Fruit fly (Drosophila melanogaster) whole organism, embryonic: ENCODE results near the gene Pits.
A peak's percentile ranks its signal among the peaks of the same experiment; 100 is the strongest.

ENCODE experiments used
- Atf6 ChIP-seq: fragments of 200-800 bp; sonication (Bioruptor generic); IDR thresholded peaks from 2 replicates; pipeline ENCODE4 v1.3.6; 2022; ENCODE audit warnings: missing biosample characterization, missing genetic modification characterization
- Bgb ChIP-seq: fragments of 200-800 bp; sonication (Bioruptor generic); IDR thresholded peaks from 2 replicates; pipeline ENCODE4 v1.3.6; 2022; ENCODE audit warnings: missing biosample characterization, missing genetic modification characterization; ENCODE audit not compliant: partially characterized antibody
- Blimp-1 ChIP-seq: fragments of 200-800 bp; sonication (Bioruptor generic); optimal IDR thresholded peaks from 3 replicates; lab custom pipeline; 2018; ENCODE audit warnings: missing biosample characterization, missing genetic modification characterization, mild to moderate bottlenecking, moderate library complexity, missing genetic modification reagents
- CG1024 ChIP-seq: fragments of 200-800 bp; sonication (Bioruptor generic); IDR thresholded peaks from 2 replicates; pipeline ENCODE4 v1.3.6; 2022; ENCODE audit warnings: missing biosample characterization, missing genetic modification characterization
- CG11247 ChIP-seq: fragments of 200-800 bp; sonication (Bioruptor generic); IDR thresholded peaks from 2 replicates; pipeline ENCODE4 v1.3.6; 2022; ENCODE audit warnings: missing biosample characterization, missing genetic modification characterization
- CG11696 ChIP-seq: fragments of 200-800 bp; sonication (Bioruptor generic); IDR thresholded peaks from 2 replicates; pipeline ENCODE4 v1.3.6; 2022; ENCODE audit warnings: missing biosample characterization, missing genetic modification characterization
- CG12659 ChIP-seq: fragments of 200-800 bp; sonication (Bioruptor generic); optimal IDR thresholded peaks from 3 replicates; lab custom pipeline; 2017; ENCODE audit warnings: mild to moderate bottlenecking, missing biosample characterization, missing genetic modification reagents, missing genetic modification characterization
- CG14710 ChIP-seq: fragments of 200-800 bp; sonication (Bioruptor generic); optimal IDR thresholded peaks from 3 replicates; lab custom pipeline; 2019; ENCODE audit warnings: missing biosample characterization, mild to moderate bottlenecking, missing genetic modification characterization, moderate library complexity
- CG1603 ChIP-seq: fragments of 200-800 bp; sonication (Bioruptor generic); optimal IDR thresholded peaks from 2 replicates; lab custom pipeline; 2019; ENCODE audit warnings: missing biosample characterization, mild to moderate bottlenecking, missing genetic modification characterization, moderate library complexity
- CG17612 ChIP-seq: fragments of 200-800 bp; sonication (Bioruptor generic); IDR thresholded peaks from 2 replicates; pipeline ENCODE4 v1.3.6; 2022; ENCODE audit warnings: missing biosample characterization, missing genetic modification characterization
- CG17912 ChIP-seq: fragments of 200-800 bp; sonication (Bioruptor generic); optimal IDR thresholded peaks from 2 replicates; lab custom pipeline; 2018; ENCODE audit warnings: missing biosample characterization, mild to moderate bottlenecking, missing genetic modification characterization
- CG2889 ChIP-seq: fragments of 200-800 bp; sonication (Bioruptor generic); IDR thresholded peaks from 3 replicates; pipeline ENCODE4 v1.3.6; 2022; ENCODE audit warnings: missing biosample characterization, missing genetic modification characterization
- CG31388 ChIP-seq: fragments of 200-800 bp; sonication (Bioruptor generic); optimal IDR thresholded peaks from 2 replicates; lab custom pipeline; 2016; ENCODE audit warnings: missing biosample characterization, missing genetic modification characterization
- CG32532 ChIP-seq: fragments of 200-800 bp; sonication (Bioruptor generic); IDR thresholded peaks from 2 replicates; pipeline ENCODE4 v1.3.6; 2022; ENCODE audit warnings: missing biosample characterization, missing genetic modification characterization
- CG4360 ChIP-seq: fragments of 200-800 bp; sonication (Bioruptor generic); IDR thresholded peaks from 2 replicates; pipeline ENCODE4 v1.3.6; 2022; ENCODE audit warnings: missing biosample characterization, missing genetic modification characterization
- CG4854 ChIP-seq: fragments of 200-800 bp; sonication (Bioruptor generic); optimal IDR thresholded peaks from 2 replicates; lab custom pipeline; 2016; ENCODE audit warnings: missing biosample characterization, missing genetic modification characterization, inconsistent platforms
- CoRest ChIP-seq: fragments of 200-800 bp; sonication (Bioruptor generic); optimal IDR thresholded peaks from 3 replicates; lab custom pipeline; 2018; ENCODE audit warnings: missing biosample characterization, mild to moderate bottlenecking, missing genetic modification characterization, moderate library complexity
- Dip3 ChIP-seq: fragments of 200-800 bp; sonication (Bioruptor generic); optimal IDR thresholded peaks from 3 replicates; lab custom pipeline; 2016; ENCODE audit warnings: missing biosample characterization, missing genetic modification characterization
- Dp ChIP-seq: fragments of 200-800 bp; sonication (Bioruptor generic); optimal IDR thresholded peaks from 2 replicates; lab custom pipeline; 2018; ENCODE audit warnings: missing biosample characterization, mild to moderate bottlenecking, missing genetic modification characterization, moderate library complexity
- ERR ChIP-seq: fragments of 200-800 bp; sonication (Bioruptor generic); optimal IDR thresholded peaks from 2 replicates; lab custom pipeline; 2016; ENCODE audit warnings: missing biosample characterization, missing genetic modification characterization
- Ets97D ChIP-seq: fragments of 200-800 bp; sonication (Bioruptor generic); optimal IDR thresholded peaks from 3 replicates; lab custom pipeline; 2016; ENCODE audit warnings: missing biosample characterization, missing genetic modification characterization
- Fer2 ChIP-seq: fragments of 200-800 bp; sonication (Bioruptor generic); optimal IDR thresholded peaks from 2 replicates; lab custom pipeline; 2018; ENCODE audit warnings: missing biosample characterization, mild to moderate bottlenecking, missing genetic modification characterization, moderate library complexity
- Hr39 ChIP-seq: fragments of >200 bp; optimal IDR thresholded peaks from 2 replicates; lab custom pipeline; 2017
- Hr51 ChIP-seq, 2 experiments: fragments of 200-800 bp; sonication (Bioruptor generic); optimal IDR thresholded peaks; 2 replicates in 1 of 2; 3 replicates in 1 of 2; lab custom pipeline; 2016 to 2018; ENCODE audit warnings: missing biosample characterization in 2 of 2, missing genetic modification characterization in 2 of 2, mild to moderate bottlenecking in 1 of 2, moderate library complexity in 1 of 2
- Med ChIP-seq: fragments of 200-800 bp; sonication (Bioruptor generic); peaks from one replicate; lab custom pipeline; 2016; ENCODE audit warnings: missing biosample characterization, missing genetic modification characterization, mild to moderate bottlenecking, inconsistent platforms, moderate library complexity
- Mrtf ChIP-seq: fragments of 200-800 bp; sonication (Bioruptor generic); IDR thresholded peaks from 3 replicates; pipeline ENCODE4 v1.3.6; 2022; ENCODE audit warnings: missing biosample characterization, missing genetic modification characterization
- Nf-YA ChIP-seq: fragments of 200-800 bp; sonication (Bioruptor generic); IDR thresholded peaks from 2 replicates; pipeline ENCODE4 v1.3.6; 2022; ENCODE audit warnings: missing biosample characterization, missing genetic modification characterization
- Ravus ChIP-seq: fragments of 200-800 bp; sonication (Bioruptor generic); IDR thresholded peaks from 2 replicates; pipeline ENCODE4 v1.3.6; 2022; ENCODE audit warnings: missing biosample characterization, missing genetic modification characterization
- Rx ChIP-seq: fragments of 200-800 bp; sonication (Bioruptor generic); IDR thresholded peaks from 2 replicates; pipeline ENCODE4 v1.3.6; 2022; ENCODE audit warnings: missing biosample characterization, missing genetic modification characterization
- Tbp ChIP-seq: fragments of >200 bp; optimal IDR thresholded peaks from 2 replicates; lab custom pipeline; 2018; ENCODE audit warnings: missing biosample characterization, missing genetic modification characterization
- Vsx1 ChIP-seq: fragments of 200-800 bp; sonication (Bioruptor generic); optimal IDR thresholded peaks from 2 replicates; lab custom pipeline; 2017; ENCODE audit warnings: missing biosample characterization, mild to moderate bottlenecking, missing genetic modification characterization, missing genetic modification reagents
- abd-A ChIP-seq: fragments of 200-800 bp; sonication (Bioruptor generic); optimal IDR thresholded peaks from 3 replicates; lab custom pipeline; 2019; ENCODE audit warnings: missing biosample characterization, mild to moderate bottlenecking, missing genetic modification characterization, moderate library complexity
- cad ChIP-seq: fragments of >200 bp; optimal IDR thresholded peaks from 2 replicates; lab custom pipeline; 2017; ENCODE audit warnings: missing biosample characterization, missing genetic modification characterization
- corto ChIP-seq: fragments of 200-800 bp; sonication (Bioruptor generic); optimal IDR thresholded peaks from 2 replicates; lab custom pipeline; 2016; ENCODE audit warnings: missing biosample characterization, mild to moderate bottlenecking, missing genetic modification characterization, moderate library complexity
- crol ChIP-seq: fragments of 200-800 bp; sonication (Bioruptor generic); IDR thresholded peaks from 2 replicates; pipeline ENCODE4 v1.3.6; 2022; ENCODE audit warnings: missing biosample characterization, missing genetic modification characterization
- esg ChIP-seq: fragments of 200-800 bp; sonication (Bioruptor generic); conservative IDR thresholded peaks from 2 replicates; pipeline ENCODE4 v1.3.6; 2022; ENCODE audit warnings: missing biosample characterization, missing genetic modification characterization
- gsb ChIP-seq: fragments of 200-800 bp; sonication (Bioruptor generic); IDR thresholded peaks from 2 replicates; pipeline ENCODE4 v1.3.6; 2022; ENCODE audit warnings: missing biosample characterization, missing genetic modification characterization
- inv ChIP-seq: fragments of 200-800 bp; sonication (Bioruptor generic); IDR thresholded peaks from 2 replicates; pipeline ENCODE4 v1.3.6; 2022; ENCODE audit warnings: missing biosample characterization, missing genetic modification characterization; ENCODE audit not compliant: partially characterized antibody
- jing ChIP-seq: fragments of 200-800 bp; sonication (Bioruptor generic); optimal IDR thresholded peaks from 2 replicates; lab custom pipeline; 2018; ENCODE audit warnings: missing biosample characterization, mild to moderate bottlenecking, missing genetic modification characterization
- knrl ChIP-seq: fragments of 200-800 bp; sonication (Bioruptor generic); IDR thresholded peaks from 3 replicates; pipeline ENCODE4 v1.3.6; 2022; ENCODE audit warnings: missing biosample characterization, missing genetic modification characterization; ENCODE audit not compliant: partially characterized antibody
- lola ChIP-seq, 3 experiments: fragments of >200 bp in 2 of 3; fragments of 200-800 bp in 1 of 3; sonication (Bioruptor generic) in 1 of 3; optimal IDR thresholded peaks; 2 replicates each; lab custom pipeline; 2017 to 2019; ENCODE audit warnings: missing biosample characterization in 3 of 3, missing genetic modification characterization in 3 of 3, mild to moderate bottlenecking in 1 of 3, moderate library complexity in 1 of 3
- onecut ChIP-seq: fragments of 200-800 bp; sonication (Bioruptor generic); IDR thresholded peaks from 2 replicates; pipeline ENCODE4 v1.3.6; 2022; ENCODE audit warnings: missing biosample characterization, missing genetic modification characterization
- prd ChIP-seq, 3 experiments: fragments of >200 bp in 2 of 3; fragments of 200-800 bp in 1 of 3; sonication (Bioruptor generic) in 1 of 3; optimal IDR thresholded peaks in 2 of 3; IDR thresholded peaks in 1 of 3; 2 replicates in 2 of 3; 3 replicates in 1 of 3; pipeline versions ENCODE4 v1.3.6 to Lab custom; 2017 to 2022; ENCODE audit warnings: missing biosample characterization in 1 of 3, missing genetic modification characterization in 1 of 3
- schlank ChIP-seq: fragments of 200-800 bp; sonication (Bioruptor generic); optimal IDR thresholded peaks from 2 replicates; lab custom pipeline; 2018; ENCODE audit warnings: missing biosample characterization, mild to moderate bottlenecking, missing genetic modification characterization
- slp2 ChIP-seq: fragments of 200-800 bp; sonication (Bioruptor generic); optimal IDR thresholded peaks from 2 replicates; lab custom pipeline; 2016; ENCODE audit warnings: missing biosample characterization, missing genetic modification characterization
- stc ChIP-seq: fragments of 200-800 bp; sonication (Bioruptor generic); IDR thresholded peaks from 2 replicates; pipeline ENCODE4 v1.3.6; 2022; ENCODE audit warnings: missing biosample characterization, missing genetic modification characterization
- tio ChIP-seq: fragments of 200-800 bp; sonication (Bioruptor generic); optimal IDR thresholded peaks from 2 replicates; lab custom pipeline; 2017; ENCODE audit warnings: missing biosample characterization, missing genetic modification characterization, inconsistent platforms
- trh ChIP-seq: fragments of 200-800 bp; sonication (Bioruptor generic); optimal IDR thresholded peaks from 2 replicates; lab custom pipeline; 2016; ENCODE audit warnings: missing biosample characterization, missing genetic modification characterization
- tx ChIP-seq: fragments of 200-800 bp; sonication (Bioruptor generic); optimal IDR thresholded peaks from 2 replicates; lab custom pipeline; 2016; ENCODE audit warnings: missing biosample characterization, missing genetic modification characterization
- zfh1 ChIP-seq: fragments of 200-800 bp; sonication (Bioruptor generic); IDR thresholded peaks from 3 replicates; pipeline ENCODE4 v1.3.6; 2022; ENCODE audit warnings: missing biosample characterization, missing genetic modification characterization
- zfh2 ChIP-seq: fragments of 200-800 bp; sonication (Bioruptor generic); optimal IDR thresholded peaks from 2 replicates; lab custom pipeline; 2016; ENCODE audit warnings: missing biosample characterization, missing genetic modification characterization

Pits gene

DNA sequence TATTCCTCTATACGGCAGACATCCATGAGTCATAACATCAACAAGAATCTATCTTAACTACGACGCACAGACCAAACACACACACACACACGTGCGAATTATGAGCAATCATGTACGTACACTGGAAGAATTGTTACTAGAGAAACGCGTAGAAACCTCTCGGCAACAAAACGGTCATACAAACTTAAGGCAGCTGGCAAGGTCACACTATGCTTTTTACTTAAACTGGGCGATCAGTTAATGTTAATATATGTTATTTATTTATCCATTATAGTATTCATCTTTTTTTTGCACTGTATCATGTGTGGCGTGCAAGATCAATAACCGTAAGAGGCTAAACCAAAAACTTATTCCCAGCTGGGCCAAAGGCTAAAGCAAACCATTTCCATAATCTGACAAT, 43.8 kb downstream of the Pits start (continued):
- TF ChIP-seq Fer2 (tag; lab: Kevin White, UChicago) (no peak), slp2 (GFP tag; lab: Kevin White, UChicago) (no peak), Nf-YA (GFP tag; lab: Robert Waterston, UW) (no peak), knrl (GFP tag; lab: Robert Waterston, UW) (no peak), CG4360 (GFP tag; lab: Robert Waterston, UW) (no peak), CG17612 (no peak), Hr39 (no peak), CG31388 (no peak), CG11247 (GFP tag; lab: Robert Waterston, UW) (no peak), CoRest (tag; lab: Kevin White, UChicago) (peak; percentile 29), CG4854 (GFP tag; lab: Kevin White, UChicago) (no peak), stc (GFP tag; lab: Robert Waterston, UW) (no peak), CG12659 (peak; percentile 2), gsb (no peak), esg (GFP tag; lab: Robert Waterston, UW) (no peak), prd (optimal IDR thresholded peaks at IDR 0.05; lab: Kevin White, UChicago) (no peak), prd (GFP tag; IDR thresholded peaks at IDR 0.05; lab: Robert Waterston, UW) (0 out of 3 replicates have a peak, but pooled peaks have one; percentile 5), CG2889 (no peak), Mrtf (GFP tag; lab: Robert Waterston, UW) (no peak), Tbp (GFP tag; lab: Kevin White, UChicago) (no peak), Dip3 (no peak), cad (GFP tag; lab: Kevin White, UChicago) (no peak), corto (GFP tag; lab: Kevin White, UChicago) (no peak), CG1603 (peak; percentile 49), ERR (GFP tag; lab: Kevin White, UChicago) (no peak), Bgb (GFP tag; lab: Robert Waterston, UW) (no peak), CG1024 (GFP tag; lab: Robert Waterston, UW) (peak; percentile 8; the same call in 1 of the 2 replicates), CG11696 (GFP tag; lab: Robert Waterston, UW) (no peak), Ravus (no peak), zfh1 (GFP tag; lab: Robert Waterston, UW) (0 out of 3 replicates have a peak, but pooled peaks have one; percentile 47), schlank (no peak), Hr51 (GFP tag; optimal IDR thresholded peaks at IDR 0.05; lab: Kevin White, UChicago) (peak in 1 of 2 experiments; percentile 28), Ets97D (GFP tag; lab: Kevin White, UChicago) (no peak), CG14710 (no peak), crol (GFP tag; lab: Robert Waterston, UW) (no peak), inv (GFP tag; lab: Robert Waterston, UW) (no peak), CG17912 (no peak), Vsx1 (no peak), Med (GFP tag; lab: Kevin White, UChicago) (peak; percentile 60), abd-A (tag; lab: Kevin White, UChicago) (no peak), Dp (no peak), CG32532 (0 out of 2 replicates have a peak, but pooled peaks have one; percentile 37), Blimp-1 (GFP tag; lab: Kevin White, UChicago) (peak; percentile 22), jing (GFP tag; lab: Kevin White, UChicago) (no peak), tio (GFP tag; lab: Kevin White, UChicago) (peak; percentile 20), tx (GFP tag; lab: Kevin White, UChicago) (no peak), trh (GFP tag; lab: Kevin White, UChicago) (no peak), zfh2 (GFP tag; lab: Kevin White, UChicago) (no peak), Atf6 (peak; percentile 24; the same call in 1 of the 2 replicates), lola (GFP tag; optimal IDR thresholded peaks at IDR 0.05; lab: Kevin White, UChicago) (no peak), Rx (GFP tag; lab: Robert Waterston, UW) (no peak), onecut (GFP tag; lab: Robert Waterston, UW) (peak; percentile 22; the same call in 1 of the 2 replicates)
